Fruit fly (Drosophila melanogaster) whole organism, prepupa: ENCODE data around the gene wg.

Experiments
- Blimp-1 ChIP-seq: fragments of 200-800 bp; sonication (Bioruptor generic); optimal IDR thresholded peaks from 3 replicates; lab custom pipeline; 2017; ENCODE audit warnings: missing biosample characterization, missing genetic modification characterization, mild to moderate bottlenecking, moderate library complexity, missing genetic modification reagents
- CG10631 ChIP-seq: fragments of 200-800 bp; sonication (Bioruptor generic); optimal IDR thresholded peaks from 2 replicates; lab custom pipeline; 2016; ENCODE audit warnings: missing biosample characterization, missing genetic modification characterization
- CG10669 ChIP-seq: fragments of 200-800 bp; sonication (Bioruptor generic); optimal IDR thresholded peaks from 3 replicates; lab custom pipeline; 2018; ENCODE audit warnings: missing biosample characterization, mild to moderate bottlenecking, missing genetic modification characterization, moderate library complexity
- CG11762 ChIP-seq: fragments of 200-800 bp; sonication (Bioruptor generic); optimal IDR thresholded peaks from 3 replicates; lab custom pipeline; 2016; ENCODE audit warnings: missing biosample characterization, missing genetic modification characterization; ENCODE audit not compliant: insufficient read depth
- CG11902 ChIP-seq: fragments of 200-800 bp; sonication (Bioruptor generic); optimal IDR thresholded peaks from 3 replicates; lab custom pipeline; 2016; ENCODE audit warnings: missing biosample characterization, missing genetic modification characterization
- CG15336 ChIP-seq: fragments of 200-800 bp; sonication (Bioruptor generic); IDR thresholded peaks from 2 replicates; pipeline ENCODE4 v1.3.6; 2022; ENCODE audit warnings: missing biosample characterization, missing genetic modification characterization
- CG1621 ChIP-seq: fragments of 200-800 bp; sonication (Bioruptor generic); optimal IDR thresholded peaks from 3 replicates; lab custom pipeline; 2018; ENCODE audit warnings: missing biosample characterization, mild to moderate bottlenecking, missing genetic modification characterization
- CG16779 ChIP-seq: fragments of 200-800 bp; sonication (Bioruptor generic); optimal IDR thresholded peaks from 3 replicates; lab custom pipeline; 2017; ENCODE audit warnings: missing biosample characterization, mild to moderate bottlenecking, missing genetic modification characterization
- CG3032 ChIP-seq: fragments of 200-800 bp; optimal IDR thresholded peaks from 2 replicates; lab custom pipeline; 2019; ENCODE audit warnings: missing biosample characterization, mild to moderate bottlenecking, missing genetic modification characterization, moderate library complexity
- CG31627 ChIP-seq: fragments of 200-800 bp; sonication (Bioruptor generic); optimal IDR thresholded peaks from 3 replicates; lab custom pipeline; 2016; ENCODE audit warnings: missing biosample characterization, missing genetic modification characterization
- CG32006 ChIP-seq: fragments of 200-800 bp; sonication (Bioruptor generic); optimal IDR thresholded peaks from 3 replicates; lab custom pipeline; 2017; ENCODE audit warnings: missing biosample characterization, mild to moderate bottlenecking, missing genetic modification characterization
- CG34406 ChIP-seq: fragments of 200-800 bp; sonication (Bioruptor generic); optimal IDR thresholded peaks from 3 replicates; lab custom pipeline; 2016; ENCODE audit warnings: missing biosample characterization, missing genetic modification characterization
- CG4318 ChIP-seq: fragments of 200-800 bp; sonication (Bioruptor generic); optimal IDR thresholded peaks from 3 replicates; lab custom pipeline; 2017; ENCODE audit warnings: missing biosample characterization, mild to moderate bottlenecking, missing genetic modification characterization
- CG6276 ChIP-seq: fragments of 200-800 bp; sonication (Bioruptor generic); optimal IDR thresholded peaks from 2 replicates; lab custom pipeline; 2017; ENCODE audit warnings: missing biosample characterization, mild to moderate bottlenecking, missing genetic modification characterization
- CG6792 ChIP-seq: fragments of 200-800 bp; sonication (Bioruptor generic); optimal IDR thresholded peaks from 3 replicates; lab custom pipeline; 2016; ENCODE audit warnings: missing biosample characterization, missing genetic modification characterization
- CG6808 ChIP-seq: fragments of 200-800 bp; sonication (Bioruptor generic); optimal IDR thresholded peaks from 3 replicates; lab custom pipeline; 2017; ENCODE audit warnings: missing biosample characterization, missing genetic modification characterization, mild to moderate bottlenecking, moderate library complexity, missing genetic modification reagents
- CG7368 ChIP-seq: fragments of 200-800 bp; sonication (Bioruptor generic); optimal IDR thresholded peaks from 3 replicates; lab custom pipeline; 2016; ENCODE audit warnings: missing biosample characterization, missing genetic modification characterization
- CG8119 ChIP-seq: fragments of 200-800 bp; sonication (Bioruptor generic); IDR thresholded peaks from 3 replicates; pipeline ENCODE4 v1.3.6; 2022; ENCODE audit warnings: missing biosample characterization, missing genetic modification characterization
- CG8319 ChIP-seq: fragments of 200-800 bp; sonication (Bioruptor generic); optimal IDR thresholded peaks from 3 replicates; lab custom pipeline; 2016; ENCODE audit warnings: missing biosample characterization, missing genetic modification characterization
- CG8632 ChIP-seq: fragments of 200-800 bp; sonication (Bioruptor generic); optimal IDR thresholded peaks from 3 replicates; lab custom pipeline; 2016; ENCODE audit warnings: missing biosample characterization, missing genetic modification characterization
- CG9139 ChIP-seq: fragments of 200-800 bp; sonication (Bioruptor generic); optimal IDR thresholded peaks from 3 replicates; lab custom pipeline; 2017; ENCODE audit warnings: missing biosample characterization, mild to moderate bottlenecking, missing genetic modification characterization
- Eip75B ChIP-seq: fragments of 200-800 bp; sonication (Bioruptor generic); optimal IDR thresholded peaks from 3 replicates; lab custom pipeline; 2016; ENCODE audit warnings: missing biosample characterization, missing genetic modification characterization
- Eip78C ChIP-seq: fragments of 200-800 bp; sonication (Bioruptor generic); peaks from one replicate; lab custom pipeline; 2016; ENCODE audit warnings: missing biosample characterization, missing genetic modification characterization
- Eip93F ChIP-seq: fragments of 200-800 bp; sonication (Bioruptor generic); optimal IDR thresholded peaks from 2 replicates; lab custom pipeline; 2016; ENCODE audit warnings: missing biosample characterization, mild to moderate bottlenecking, missing genetic modification characterization
- Ets96B ChIP-seq: fragments of 200-800 bp; optimal IDR thresholded peaks from 2 replicates; lab custom pipeline; 2019; ENCODE audit warnings: missing biosample characterization, mild to moderate bottlenecking, missing genetic modification characterization, moderate library complexity
- Hr38 ChIP-seq: sonication (Bioruptor generic); optimal IDR thresholded peaks from 2 replicates; lab custom pipeline; 2016; ENCODE audit warnings: missing biosample characterization, missing genetic modification characterization
- Hr39 ChIP-seq: fragments of 200-800 bp; sonication (Bioruptor generic); optimal IDR thresholded peaks from 2 replicates; lab custom pipeline; 2016; ENCODE audit warnings: missing biosample characterization, missing genetic modification characterization
- Hr4 ChIP-seq: fragments of 200-800 bp; sonication (Bioruptor generic); optimal IDR thresholded peaks from 3 replicates; lab custom pipeline; 2016; ENCODE audit warnings: missing biosample characterization, missing genetic modification characterization
- Lpt ChIP-seq: fragments of 200-800 bp; sonication (Bioruptor generic); optimal IDR thresholded peaks from 3 replicates; lab custom pipeline; 2016; ENCODE audit warnings: missing biosample characterization, missing genetic modification characterization
- Met ChIP-seq: fragments of 200-800 bp; sonication (Bioruptor generic); optimal IDR thresholded peaks from 3 replicates; lab custom pipeline; 2016; ENCODE audit warnings: missing biosample characterization, missing genetic modification characterization
- OdsH ChIP-seq: fragments of 200-800 bp; sonication (Bioruptor generic); optimal IDR thresholded peaks from 3 replicates; lab custom pipeline; 2016; ENCODE audit warnings: missing biosample characterization, missing genetic modification characterization
- Sox14 ChIP-seq: fragments of 200-800 bp; sonication (Bioruptor generic); optimal IDR thresholded peaks from 3 replicates; lab custom pipeline; 2016; ENCODE audit warnings: missing biosample characterization, missing genetic modification characterization
- Sox15 ChIP-seq: fragments of 200-800 bp; sonication (Bioruptor generic); optimal IDR thresholded peaks from 3 replicates; lab custom pipeline; 2016; ENCODE audit warnings: missing biosample characterization, missing genetic modification characterization
- achi ChIP-seq: fragments of 200-800 bp; sonication (Bioruptor generic); optimal IDR thresholded peaks from 3 replicates; lab custom pipeline; 2016; ENCODE audit warnings: missing biosample characterization, missing genetic modification characterization
- acj6 ChIP-seq: fragments of 200-800 bp; sonication (Bioruptor generic); optimal IDR thresholded peaks from 3 replicates; lab custom pipeline; 2016; ENCODE audit warnings: missing biosample characterization, missing genetic modification characterization
- cyc ChIP-seq: fragments of 200-800 bp; sonication (Bioruptor generic); optimal IDR thresholded peaks from 3 replicates; lab custom pipeline; 2016; ENCODE audit warnings: missing biosample characterization, missing genetic modification characterization
- dac ChIP-seq: fragments of 200-800 bp; sonication (Bioruptor generic); optimal IDR thresholded peaks from 2 replicates; lab custom pipeline; 2017; ENCODE audit warnings: missing biosample characterization, mild to moderate bottlenecking, missing genetic modification characterization
- dsx ChIP-seq: fragments of 200-800 bp; optimal IDR thresholded peaks from 3 replicates; lab custom pipeline; 2019; ENCODE audit warnings: missing biosample characterization, mild to moderate bottlenecking, missing genetic modification characterization, moderate library complexity; ENCODE audit not compliant: poor library complexity, severe bottlenecking
- eg ChIP-seq: fragments of 200-800 bp; sonication (Bioruptor generic); IDR thresholded peaks from 3 replicates; pipeline ENCODE4 v1.3.6; 2022; ENCODE audit warnings: missing biosample characterization, missing genetic modification characterization
- esn ChIP-seq: fragments of 200-800 bp; sonication (Bioruptor generic); optimal IDR thresholded peaks from 2 replicates; lab custom pipeline; 2016; ENCODE audit warnings: missing biosample characterization, mild to moderate bottlenecking, missing genetic modification characterization, moderate library complexity
- fd59A ChIP-seq: fragments of 200-800 bp; sonication (Bioruptor generic); optimal IDR thresholded peaks from 2 replicates; lab custom pipeline; 2017; ENCODE audit warnings: missing biosample characterization, mild to moderate bottlenecking, missing genetic modification characterization, missing genetic modification reagents
- fd85E ChIP-seq: fragments of 200-800 bp; sonication (Bioruptor generic); optimal IDR thresholded peaks from 3 replicates; lab custom pipeline; 2016; ENCODE audit warnings: missing biosample characterization, missing genetic modification characterization
- fkh ChIP-seq: fragments of 200-800 bp; sonication (Bioruptor generic); optimal IDR thresholded peaks from 3 replicates; lab custom pipeline; 2017; ENCODE audit warnings: missing biosample characterization, mild to moderate bottlenecking, missing genetic modification characterization, moderate library complexity
- net ChIP-seq: fragments of 200-800 bp; sonication (Bioruptor generic); optimal IDR thresholded peaks from 3 replicates; lab custom pipeline; 2016; ENCODE audit warnings: missing biosample characterization, missing genetic modification characterization
- salr ChIP-seq, 2 experiments: fragments of 200-800 bp; sonication (Bioruptor generic); optimal IDR thresholded peaks; 3 replicates each; lab custom pipeline; 2016 to 2018; ENCODE audit warnings: missing biosample characterization in 2 of 2, missing genetic modification characterization in 2 of 2, mild to moderate bottlenecking in 1 of 2
- spab ChIP-seq: fragments of 200-800 bp; sonication (Bioruptor generic); optimal IDR thresholded peaks from 2 replicates; lab custom pipeline; 2017; ENCODE audit warnings: missing biosample characterization, mild to moderate bottlenecking, missing genetic modification characterization, missing genetic modification reagents
- ss ChIP-seq, 2 experiments: fragments of 200-800 bp; sonication (Bioruptor generic); optimal IDR thresholded peaks; 2 replicates in 1 of 2; 3 replicates in 1 of 2; lab custom pipeline; 2017 to 2018; ENCODE audit warnings: mild to moderate bottlenecking in 2 of 2, missing biosample characterization in 2 of 2, missing genetic modification characterization in 2 of 2, moderate library complexity in 1 of 2
- svp ChIP-seq: fragments of 200-800 bp; sonication (Bioruptor generic); peaks from one replicate; lab custom pipeline; 2016; ENCODE audit warnings: missing biosample characterization, missing genetic modification characterization
- topi ChIP-seq: fragments of 200-800 bp; sonication (Bioruptor generic); optimal IDR thresholded peaks from 3 replicates; lab custom pipeline; 2016; ENCODE audit warnings: missing biosample characterization, missing genetic modification characterization

Gene wg

DNA sequence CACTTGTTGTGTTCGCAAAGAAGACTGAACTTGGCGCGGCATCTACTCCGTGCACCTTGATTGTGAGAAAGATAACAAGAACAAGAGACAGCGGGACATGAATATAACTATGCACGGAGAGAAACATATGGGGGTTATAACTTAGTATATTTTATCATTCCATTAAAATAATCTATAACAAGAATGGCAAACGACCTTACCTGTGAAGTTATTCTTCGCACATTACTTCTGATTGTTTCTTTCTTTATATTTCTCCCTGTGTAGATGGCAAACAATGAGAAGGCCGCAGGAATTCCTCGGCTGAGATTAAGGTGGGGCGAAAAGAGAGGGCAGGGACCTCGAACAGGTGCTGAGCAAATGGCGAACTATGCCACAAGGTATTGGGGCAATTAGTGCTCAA lies 14.2 kb downstream of the wg start (continued):
- TF ChIP-seq fkh (no peak), cyc (GFP tag; lab: Kevin White, UChicago) (peak; percentile 79), CG4318 (GFP tag; lab: Kevin White, UChicago) (no peak), CG8319 (peak; percentile 29), dac (no peak), CG10669 (GFP tag; lab: Kevin White, UChicago) (peak; percentile 71), esn (GFP tag; lab: Kevin White, UChicago) (peak; percentile 83), net (GFP tag; lab: Kevin White, UChicago) (peak; percentile 42), Met (GFP tag; lab: Kevin White, UChicago) (peak; percentile 83), CG34406 (GFP tag; lab: Kevin White, UChicago) (peak; percentile 65), eg (no peak), CG9139 (GFP tag; lab: Kevin White, UChicago) (peak; percentile 67), acj6 (peak; percentile 79), CG31627 (peak; percentile 74)

DNA sequence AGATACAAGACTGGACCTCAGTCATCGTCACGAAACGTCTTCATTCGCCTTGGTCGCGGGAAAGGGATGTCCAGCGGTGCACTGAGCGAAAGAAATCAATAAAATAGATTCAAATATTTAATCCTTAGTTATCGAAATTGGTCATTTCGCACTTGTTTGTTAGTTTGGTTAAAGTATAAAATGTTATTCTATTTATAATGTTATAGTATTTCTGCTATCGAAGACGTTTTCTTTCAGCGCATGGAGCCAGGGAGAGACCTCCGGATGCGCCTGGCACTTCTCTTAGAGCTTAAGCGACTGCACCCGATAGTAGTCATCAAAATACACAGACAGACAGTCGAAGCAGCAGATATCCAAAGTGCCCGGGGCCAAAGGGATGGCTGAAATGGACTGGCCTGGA lies 16.0 kb downstream of the wg start:
- TF ChIP-seq Hr38 (no peak), OdsH (GFP tag; lab: Kevin White, UChicago) (peak; percentile 56), net (GFP tag; lab: Kevin White, UChicago) (peak; percentile 35), CG6276 (GFP tag; lab: Kevin White, UChicago) (no peak), CG31627 (no peak), ss (GFP tag; optimal IDR thresholded peaks at IDR 0.05; lab: Kevin White, UChicago) (peak in 1 of 2 experiments; percentile 18), Blimp-1 (GFP tag; lab: Kevin White, UChicago) (no peak), CG11762 (GFP tag; lab: Kevin White, UChicago) (peak; percentile 9), Hr4 (GFP tag; lab: Kevin White, UChicago) (no peak), cyc (GFP tag; lab: Kevin White, UChicago) (no peak), Hr39 (peak; percentile 1), fd85E (GFP tag; lab: Kevin White, UChicago) (no peak), CG8119 (GFP tag; lab: Robert Waterston, UW) (peak; percentile 47; the same call in 1 of the 3 replicates), CG16779 (tag; lab: Kevin White, UChicago) (peak; percentile 17), Eip93F (GFP tag; lab: Kevin White, UChicago) (no peak), spab (GFP tag; lab: Kevin White, UChicago) (peak; percentile 72), Met (GFP tag; lab: Kevin White, UChicago) (peak; percentile 70), eg (0 out of 3 replicates have a peak, but pooled peaks have one; percentile 35), CG11902 (GFP tag; lab: Kevin White, UChicago) (no peak), CG6792 (peak; percentile 29), CG3032 (tag; lab: Kevin White, UChicago) (peak; percentile 75), Eip75B (GFP tag; lab: Kevin White, UChicago) (peak; percentile 62), fd59A (peak; percentile 63), CG32006 (no peak), CG15336 (GFP tag; lab: Robert Waterston, UW) (no peak), CG6808 (GFP tag; lab: Kevin White, UChicago) (peak; percentile 79), CG10669 (GFP tag; lab: Kevin White, UChicago) (peak; percentile 71), Sox15 (peak; percentile 3), dsx (peak; percentile 44), Sox14 (GFP tag; lab: Kevin White, UChicago) (peak; percentile 67), Eip78C (GFP tag; lab: Kevin White, UChicago) (peak; percentile 81), CG8319 (peak; percentile 30), CG8632 (GFP tag; lab: Kevin White, UChicago) (peak; percentile 23), topi (peak; percentile 33), achi (GFP tag; lab: Kevin White, UChicago) (peak; percentile 62), CG9139 (GFP tag; lab: Kevin White, UChicago) (no peak), Ets96B (tag; lab: Kevin White, UChicago) (peak; percentile 84), fkh (no peak), acj6 (peak; percentile 35), Lpt (GFP tag; lab: Kevin White, UChicago) (no peak), salr (GFP tag; optimal IDR thresholded peaks at IDR 0.05; lab: Kevin White, UChicago) (peak; percentile 6 to 38), svp (peak; percentile 74), CG1621 (tag; lab: Kevin White, UChicago) (peak; percentile 45), CG10631 (peak; percentile 66), CG7368 (peak; percentile 5)
